Worm (Caenorhabditis elegans): ENCODE results near the gene srbc-9.

Gene srbc-9

ce11 chrV:7478404-7478803 lies 11.8 kb downstream of the srbc-9 start, which contains the start of gene str-190:
Gene str-190, minus strand, starts transcription at chrV:7478504.
- TF ChIP-seq ztf-4 (tag; optimal IDR thresholded peaks at IDR 0.05): no peak
- TF ChIP-seq egl-27 (tag; optimal IDR thresholded peaks at IDR 0.05): no peak
- no peak for TF ChIP-seq blmp-1 (tag; optimal IDR thresholded peaks at IDR 0.05; ENCODE audit: insufficient read depth)
- no peak for TF ChIP-seq unc-62 (GFP tag; optimal IDR thresholded peaks at IDR 0.05)
- TF ChIP-seq nhr-11 (tag; optimal IDR thresholded peaks at IDR 0.05): no peak
- TF ChIP-seq elt-3 (tag; optimal IDR thresholded peaks at IDR 0.05): no peak
- TF ChIP-seq snpc-4 (tag; optimal IDR thresholded peaks at IDR 0.05): no peak
- no peak for TF ChIP-seq F13H6.1 (tag; optimal IDR thresholded peaks at IDR 0.05)
- no peak for TF ChIP-seq lin-11 (tag; optimal IDR thresholded peaks at IDR 0.05)
- no peak for TF ChIP-seq lin-13 (GFP tag; optimal IDR thresholded peaks at IDR 0.05)
- no peak for TF ChIP-seq sma-3 (GFP tag; optimal IDR thresholded peaks at IDR 0.05)
- no peak for TF ChIP-seq ama-1 (optimal IDR thresholded peaks at IDR 0.05)
- TF ChIP-seq aly-2 (tag; optimal IDR thresholded peaks at IDR 0.05): no peak
- no peak for TF ChIP-seq R02D3.7 (tag; optimal IDR thresholded peaks at IDR 0.05)
- no peak for TF ChIP-seq alr-1 (tag; optimal IDR thresholded peaks at IDR 0.05)
- no peak for TF ChIP-seq ceh-16 (tag; optimal IDR thresholded peaks at IDR 0.05)
- TF ChIP-seq nhr-77 (tag; optimal IDR thresholded peaks at IDR 0.05): no peak
- TF ChIP-seq nhr-129 (tag; optimal IDR thresholded peaks at IDR 0.05): no peak

ce11 chrV:7476766-7477165 lies 13.5 kb downstream of the srbc-9 start, which contains the start of gene srh-125:
Gene srh-125, minus strand, starts transcription at chrV:7476866.
- TF ChIP-seq unc-39 (tag; optimal IDR thresholded peaks at IDR 0.05) (no peak), elt-3 (tag; optimal IDR thresholded peaks at IDR 0.05) (no peak), ztf-11 (tag; optimal IDR thresholded peaks at IDR 0.05) (no peak), unc-62 (GFP tag; optimal IDR thresholded peaks at IDR 0.05) (no peak), nhr-77 (tag; optimal IDR thresholded peaks at IDR 0.05) (no peak), nhr-25 (tag; optimal IDR thresholded peaks at IDR 0.05) (no peak), nhr-10 (tag; optimal IDR thresholded peaks at IDR 0.05) (no peak), ztf-4 (tag; optimal IDR thresholded peaks at IDR 0.05) (no peak), crh-2 (tag; optimal IDR thresholded peaks at IDR 0.05) (no peak), R02D3.7 (tag; optimal IDR thresholded peaks at IDR 0.05) (no peak), fos-1 (tag; optimal IDR thresholded peaks at IDR 0.05) (no peak), zag-1 (tag; optimal IDR thresholded peaks at IDR 0.05) (no peak), aly-2 (tag; optimal IDR thresholded peaks at IDR 0.05) (no peak), mbf-1 (tag; optimal IDR thresholded peaks at IDR 0.05) (no peak), egl-27 (tag; optimal IDR thresholded peaks at IDR 0.05) (no peak), lin-11 (tag; optimal IDR thresholded peaks at IDR 0.05) (no peak), dmd-4 (tag; optimal IDR thresholded peaks at IDR 0.05) (no peak), gmeb-1 (tag; optimal IDR thresholded peaks at IDR 0.05) (no peak)

DNA sequence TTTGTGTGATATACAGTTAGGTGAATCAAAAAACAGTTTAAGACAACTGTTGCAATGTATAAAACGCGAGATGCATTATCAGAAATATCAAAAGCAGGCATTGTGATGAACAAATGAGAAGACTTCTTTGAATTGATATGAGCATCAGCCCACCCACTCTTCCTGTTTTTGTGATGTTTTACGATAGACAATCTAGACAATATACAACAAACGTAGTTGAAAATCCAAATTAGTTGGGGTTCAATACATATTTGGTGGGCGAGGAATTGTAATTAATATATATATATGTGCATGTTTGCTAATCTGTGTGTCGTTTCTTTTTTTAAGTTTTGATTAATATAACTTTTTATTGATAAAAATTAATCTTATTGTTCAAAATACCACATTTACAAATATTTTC lies 17.4 kb downstream of the srbc-9 start, which contains the start of gene str-28:
str-28 (minus strand) TSS at position 101 of the 400 bp plus-strand sequence.
- TF ChIP-seq unc-39 (tag; optimal IDR thresholded peaks at IDR 0.05) (no peak), Y55F3AM.14 (GFP tag; optimal IDR thresholded peaks at IDR 0.05) (no peak), ama-1 (optimal IDR thresholded peaks at IDR 0.05) (no peak), nhr-23 (tag; optimal IDR thresholded peaks at IDR 0.05) (no peak), F13H6.1 (tag; optimal IDR thresholded peaks at IDR 0.05) (no peak), sma-3 (GFP tag; optimal IDR thresholded peaks at IDR 0.05) (no peak), nhr-10 (tag; optimal IDR thresholded peaks at IDR 0.05) (no peak), alr-1 (tag; optimal IDR thresholded peaks at IDR 0.05) (no peak), nhr-21 (tag; optimal IDR thresholded peaks at IDR 0.05) (no peak), fos-1 (tag; optimal IDR thresholded peaks at IDR 0.05) (no peak), C34F6.9 (tag; optimal IDR thresholded peaks at IDR 0.05) (no peak), dmd-4 (tag; optimal IDR thresholded peaks at IDR 0.05) (no peak), ztf-1 (GFP tag; conservative IDR thresholded peaks at IDR 0.05) (no peak), ZK546.5 (tag; optimal IDR thresholded peaks at IDR 0.05) (no peak)

DNA sequence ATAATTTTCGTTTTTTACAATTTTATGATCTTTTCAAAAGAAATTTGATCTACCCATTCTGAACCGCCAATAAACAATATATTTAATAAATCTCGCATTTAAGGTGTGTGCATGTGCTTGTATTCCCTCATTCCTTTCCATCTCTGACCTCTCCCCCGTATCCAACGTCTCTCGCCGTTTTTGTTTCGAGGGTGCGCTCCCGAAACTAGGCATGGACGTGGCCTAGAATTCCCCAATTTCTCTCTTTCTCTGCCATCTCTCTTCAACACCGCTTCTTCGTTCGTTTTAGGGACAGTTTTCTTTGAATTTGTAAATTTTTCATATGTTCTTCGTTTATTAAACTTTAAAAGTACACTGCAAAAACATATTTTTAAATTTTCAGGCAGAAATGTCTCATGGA lies 24.7 kb downstream of the srbc-9 start, which contains the start of gene F25E5.1:
F25E5.1 (plus strand) TSS at position 376 of the 400 bp plus-strand sequence.
- TF ChIP-seq mdl-1 (tag; optimal IDR thresholded peaks at IDR 0.05): peak in 1 of 2 experiments; percentile 57
- TF ChIP-seq blmp-1 (tag; optimal IDR thresholded peaks at IDR 0.05; ENCODE audit: insufficient read depth): no peak
- TF ChIP-seq nhr-77 (tag; optimal IDR thresholded peaks at IDR 0.05): no peak
- TF ChIP-seq nhr-11 (tag; optimal IDR thresholded peaks at IDR 0.05): no peak
- no peak for TF ChIP-seq ceh-82 (tag; optimal IDR thresholded peaks at IDR 0.05)
- TF ChIP-seq mab-5 (tag; optimal IDR thresholded peaks at IDR 0.05): peak; percentile 56
- no peak for TF ChIP-seq sma-3 (GFP tag; optimal IDR thresholded peaks at IDR 0.05)
- TF ChIP-seq ceh-16 (tag; optimal IDR thresholded peaks at IDR 0.05): no peak
- TF ChIP-seq lin-13 (GFP tag; optimal IDR thresholded peaks at IDR 0.05): peak; percentile 53
- no peak for TF ChIP-seq nhr-25 (tag; optimal IDR thresholded peaks at IDR 0.05)
- TF ChIP-seq egl-27 (tag; optimal IDR thresholded peaks at IDR 0.05): no peak
- TF ChIP-seq nhr-6 (tag; optimal IDR thresholded peaks at IDR 0.05): no peak
- TF ChIP-seq sem-4 (tag; optimal IDR thresholded peaks at IDR 0.05): no peak
- no peak for TF ChIP-seq R02D3.7 (tag; optimal IDR thresholded peaks at IDR 0.05)
- TF ChIP-seq ama-1 (optimal IDR thresholded peaks at IDR 0.05): no peak
- no peak for TF ChIP-seq Y55F3AM.14 (GFP tag; optimal IDR thresholded peaks at IDR 0.05)
- TF ChIP-seq snpc-4 (tag; optimal IDR thresholded peaks at IDR 0.05): no peak
- TF ChIP-seq elt-3 (tag; optimal IDR thresholded peaks at IDR 0.05): no peak
- no peak for TF ChIP-seq mbf-1 (tag; optimal IDR thresholded peaks at IDR 0.05)
- no peak for TF ChIP-seq nhr-129 (tag; optimal IDR thresholded peaks at IDR 0.05)
- no peak for TF ChIP-seq sma-9 (GFP tag; optimal IDR thresholded peaks at IDR 0.05)
- TF ChIP-seq sma-9 (tag; optimal IDR thresholded peaks at IDR 0.05): no peak
- TF ChIP-seq nhr-23 (tag; optimal IDR thresholded peaks at IDR 0.05): no peak
- TF ChIP-seq aly-2 (tag; optimal IDR thresholded peaks at IDR 0.05): no peak
- no peak for TF ChIP-seq ztf-4 (tag; optimal IDR thresholded peaks at IDR 0.05)
- no peak for TF ChIP-seq unc-62 (GFP tag; optimal IDR thresholded peaks at IDR 0.05)
- no peak for TF ChIP-seq lin-39 (tag; optimal IDR thresholded peaks at IDR 0.05)
- TF ChIP-seq lin-11 (tag; optimal IDR thresholded peaks at IDR 0.05): peak; percentile 36
- TF ChIP-seq C34F6.9 (tag; optimal IDR thresholded peaks at IDR 0.05): peak; percentile 87
- no peak for TF ChIP-seq ztf-11 (tag; optimal IDR thresholded peaks at IDR 0.05)
- TF ChIP-seq ZK546.5 (tag; optimal IDR thresholded peaks at IDR 0.05): no peak
- peak; percentile 56 for TF ChIP-seq gmeb-1 (tag; optimal IDR thresholded peaks at IDR 0.05)
- TF ChIP-seq dmd-4 (tag; optimal IDR thresholded peaks at IDR 0.05): no peak
- peak; percentile 13 for TF ChIP-seq zag-1 (tag; optimal IDR thresholded peaks at IDR 0.05)
- no peak for TF ChIP-seq unc-55 (GFP tag; optimal IDR thresholded peaks at IDR 0.05)
